Worm (Caenorhabditis elegans) whole organism, L2 larva: ENCODE data around the gene F31F7.2.
A peak's percentile ranks its signal among the peaks of the same experiment; 100 is the strongest.

ENCODE experiments used
- C34F6.9 ChIP-seq: fragments of 150-350 bp; optimal IDR thresholded peaks from 2 replicates; lab custom pipeline; 2014; ENCODE audit warnings: missing biosample characterization, missing genetic modification characterization
- F13H6.1 ChIP-seq: sonication (generic microtip); optimal IDR thresholded peaks from 2 replicates; lab custom pipeline; 2016; ENCODE audit warnings: missing genetic modification characterization, missing compliant biosample characterization
- R02D3.7 ChIP-seq: fragments of 150-350 bp; optimal IDR thresholded peaks from 2 replicates; lab custom pipeline; 2014; ENCODE audit warnings: missing biosample characterization, missing genetic modification characterization
- ZK546.5 ChIP-seq: sonication (generic microtip); optimal IDR thresholded peaks from 2 replicates; lab custom pipeline; 2017; ENCODE audit warnings: missing biosample characterization, missing genetic modification characterization
- ama-1 ChIP-seq: fragments of 150-350 bp; optimal IDR thresholded peaks from 2 replicates; lab custom pipeline; 2018; ENCODE audit warnings: inconsistent platforms
- blmp-1 ChIP-seq: sonication (generic microtip); optimal IDR thresholded peaks from 2 replicates; lab custom pipeline; 2017; ENCODE audit warnings: missing genetic modification characterization, mild to moderate bottlenecking, missing compliant biosample characterization, antibody characterized with exemption, moderate library complexity; ENCODE audit not compliant: insufficient read depth
- ceh-16 ChIP-seq: fragments of 150-350 bp; optimal IDR thresholded peaks from 2 replicates; lab custom pipeline; 2014; ENCODE audit warnings: missing biosample characterization, missing genetic modification characterization
- ceh-82 ChIP-seq: fragments of 150-350 bp; optimal IDR thresholded peaks from 2 replicates; lab custom pipeline; 2014; ENCODE audit warnings: missing biosample characterization, missing genetic modification characterization
- crh-2 ChIP-seq: sonication (generic microtip); optimal IDR thresholded peaks from 2 replicates; lab custom pipeline; 2017; ENCODE audit warnings: missing biosample characterization, missing genetic modification characterization
- egl-27 ChIP-seq: sonication (generic microtip); optimal IDR thresholded peaks from 3 replicates; lab custom pipeline; 2017; ENCODE audit warnings: missing biosample characterization, missing genetic modification reagents, missing genetic modification characterization
- elt-1 ChIP-seq: fragments of 150-350 bp; optimal IDR thresholded peaks from 2 replicates; lab custom pipeline; 2014; ENCODE audit warnings: missing biosample characterization, missing genetic modification characterization
- fos-1 ChIP-seq: fragments of 150-350 bp; optimal IDR thresholded peaks from 2 replicates; lab custom pipeline; 2014; ENCODE audit warnings: missing biosample characterization, missing genetic modification characterization
- gmeb-1 ChIP-seq: fragments of 150-350 bp; optimal IDR thresholded peaks from 2 replicates; lab custom pipeline; 2014; ENCODE audit warnings: missing biosample characterization, missing genetic modification characterization
- lin-11 ChIP-seq: fragments of 150-350 bp; sonication (generic microtip); optimal IDR thresholded peaks from 2 replicates; lab custom pipeline; 2014; ENCODE audit warnings: missing biosample characterization, missing genetic modification characterization, inconsistent platforms, mixed read lengths
- lsy-2 ChIP-seq, 2 experiments: fragments of 150-350 bp in 1 of 2; sonication (generic microtip) in 1 of 2; optimal IDR thresholded peaks; 2 replicates each; lab custom pipeline; 2014 to 2017; ENCODE audit warnings: missing biosample characterization in 2 of 2, missing genetic modification characterization in 2 of 2
- mbf-1 ChIP-seq: sonication (generic microtip); optimal IDR thresholded peaks from 2 replicates; lab custom pipeline; 2017; ENCODE audit warnings: missing biosample characterization, missing genetic modification characterization
- mdl-1 ChIP-seq, 2 experiments: fragments of 150-350 bp in 1 of 2; sonication (generic microtip) in 1 of 2; optimal IDR thresholded peaks; 2 replicates each; lab custom pipeline; 2017; ENCODE audit warnings: missing biosample characterization in 2 of 2, missing genetic modification characterization in 2 of 2
- nhr-11 ChIP-seq: fragments of 150-350 bp; optimal IDR thresholded peaks from 2 replicates; lab custom pipeline; 2014; ENCODE audit warnings: missing biosample characterization, missing genetic modification characterization
- nhr-129 ChIP-seq: fragments of 150-350 bp; optimal IDR thresholded peaks from 2 replicates; lab custom pipeline; 2014; ENCODE audit warnings: missing biosample characterization, missing genetic modification characterization
- nhr-21 ChIP-seq: fragments of 150-350 bp; optimal IDR thresholded peaks from 2 replicates; lab custom pipeline; 2014; ENCODE audit warnings: missing biosample characterization, missing genetic modification characterization
- nhr-23 ChIP-seq: fragments of 150-350 bp; optimal IDR thresholded peaks from 2 replicates; lab custom pipeline; 2014; ENCODE audit warnings: missing biosample characterization, missing genetic modification reagents, missing genetic modification characterization
- nhr-237 ChIP-seq: fragments of 150-350 bp; optimal IDR thresholded peaks from 2 replicates; lab custom pipeline; 2014; ENCODE audit warnings: missing biosample characterization, missing genetic modification characterization
- nhr-25 ChIP-seq: fragments of 150-350 bp; sonication (generic microtip); optimal IDR thresholded peaks from 3 replicates; lab custom pipeline; 2014; ENCODE audit warnings: missing biosample characterization, missing genetic modification characterization
- nhr-6 ChIP-seq: fragments of 150-350 bp; optimal IDR thresholded peaks from 2 replicates; lab custom pipeline; 2014; ENCODE audit warnings: missing biosample characterization, missing genetic modification characterization
- nhr-77 ChIP-seq: fragments of 150-350 bp; optimal IDR thresholded peaks from 2 replicates; lab custom pipeline; 2014; ENCODE audit warnings: missing biosample characterization, missing genetic modification characterization
- peb-1 ChIP-seq: fragments of 150-350 bp; optimal IDR thresholded peaks from 2 replicates; lab custom pipeline; 2014; ENCODE audit warnings: missing biosample characterization, missing genetic modification characterization
- sem-4 ChIP-seq: fragments of 150-350 bp; optimal IDR thresholded peaks from 2 replicates; lab custom pipeline; 2014; ENCODE audit warnings: missing biosample characterization, missing genetic modification reagents, missing genetic modification characterization
- sma-3 ChIP-seq: sonication (generic microtip); optimal IDR thresholded peaks from 2 replicates; lab custom pipeline; 2016; ENCODE audit warnings: missing genetic modification reagents, missing genetic modification characterization, missing compliant biosample characterization
- sma-9 ChIP-seq, 2 experiments: fragments of 150-350 bp in 1 of 2; sonication (generic microtip) in 1 of 2; optimal IDR thresholded peaks; 2 replicates each; lab custom pipeline; 2014 to 2016; ENCODE audit warnings: missing genetic modification characterization in 2 of 2, mild to moderate bottlenecking in 1 of 2, missing biosample characterization in 1 of 2, missing compliant biosample characterization in 1 of 2, missing genetic modification reagents in 1 of 2, moderate library complexity in 1 of 2
- snpc-4 ChIP-seq: fragments of 150-350 bp; optimal IDR thresholded peaks from 2 replicates; lab custom pipeline; 2014; ENCODE audit warnings: missing biosample characterization, missing genetic modification characterization
- unc-39 ChIP-seq: fragments of 150-350 bp; optimal IDR thresholded peaks from 2 replicates; lab custom pipeline; 2014; ENCODE audit warnings: missing biosample characterization, missing genetic modification characterization
- unc-55 ChIP-seq: fragments of 150-350 bp; sonication (generic microtip); optimal IDR thresholded peaks from 3 replicates; lab custom pipeline; 2014; ENCODE audit warnings: missing biosample characterization, missing genetic modification reagents, missing genetic modification characterization
- unc-62 ChIP-seq: fragments of 150-350 bp; optimal IDR thresholded peaks from 2 replicates; lab custom pipeline; 2014; ENCODE audit warnings: missing biosample characterization, missing genetic modification reagents, missing genetic modification characterization
- zag-1 ChIP-seq: fragments of 150-350 bp; optimal IDR thresholded peaks from 2 replicates; lab custom pipeline; 2014; ENCODE audit warnings: missing biosample characterization, missing genetic modification characterization
- ztf-1 ChIP-seq: fragments of 200-800 bp; sonication (Bioruptor generic); conservative IDR thresholded peaks from 2 replicates; pipeline ENCODE4 v1.3.6; 2022; ENCODE audit warnings: missing genetic modification characterization, missing compliant biosample characterization
- ztf-11 ChIP-seq: sonication (generic microtip); optimal IDR thresholded peaks from 2 replicates; lab custom pipeline; 2017; ENCODE audit warnings: missing biosample characterization, missing genetic modification characterization

F31F7.2 gene

DNA sequence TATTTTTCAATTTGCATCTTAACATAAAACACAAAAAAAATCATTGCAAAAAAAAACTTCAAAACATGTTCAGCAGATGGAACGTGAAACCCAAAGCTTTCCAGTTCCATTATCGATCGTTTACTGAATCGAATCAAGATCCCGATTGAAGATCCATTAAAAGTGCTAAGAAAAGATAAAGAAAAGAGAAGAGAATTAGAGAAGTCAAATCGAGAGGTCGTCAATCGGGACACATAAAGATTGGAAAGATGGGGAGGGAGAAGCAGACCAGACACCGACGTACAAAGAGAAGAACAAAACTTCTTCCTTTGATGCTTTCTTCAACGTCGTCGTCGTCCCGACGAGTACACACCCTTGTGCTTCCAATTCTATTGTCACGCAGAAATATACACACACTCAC is 37.8 kb upstream of the F31F7.2 start:
- TF ChIP-seq lsy-2 (tag; optimal IDR thresholded peaks at IDR 0.05; lab: Kevin White, UChicago) (peak in 1 of 2 experiments; percentile 42), lin-11 (tag; lab: Kevin White, UChicago) (no peak), snpc-4 (no peak), nhr-237 (tag; lab: Kevin White, UChicago) (no peak), sem-4 (tag; lab: Kevin White, UChicago) (peak; percentile 63), ztf-11 (tag; lab: Kevin White, UChicago) (no peak), unc-55 (GFP tag; lab: Kevin White, UChicago) (peak; percentile 24), nhr-25 (tag; lab: Kevin White, UChicago) (peak; percentile 12), nhr-11 (no peak), elt-1 (tag; lab: Kevin White, UChicago) (no peak), F13H6.1 (peak; percentile 5), nhr-129 (peak; percentile 28)

DNA sequence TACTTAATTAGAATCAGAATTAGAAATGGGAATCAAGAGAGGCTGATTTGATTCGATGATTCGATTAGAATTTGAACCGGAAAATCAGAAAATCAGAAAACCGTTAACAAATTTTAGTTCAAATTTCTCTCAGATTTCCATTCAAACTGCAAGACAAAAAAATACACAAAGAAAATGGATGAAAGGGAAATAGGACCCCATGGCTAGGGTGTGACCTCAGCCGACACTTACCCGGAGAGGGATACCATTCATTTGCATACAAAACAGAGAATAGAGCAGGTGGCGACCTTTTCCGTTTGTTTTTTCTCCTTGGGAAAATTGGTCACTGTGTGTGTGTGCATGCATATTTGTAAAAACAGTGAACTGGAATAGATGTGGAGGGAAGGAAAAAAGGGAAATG is 36.7 kb upstream of the F31F7.2 start:
- TF ChIP-seq nhr-25 (tag; lab: Kevin White, UChicago) (peak; percentile 15), F13H6.1 (no peak)

DNA sequence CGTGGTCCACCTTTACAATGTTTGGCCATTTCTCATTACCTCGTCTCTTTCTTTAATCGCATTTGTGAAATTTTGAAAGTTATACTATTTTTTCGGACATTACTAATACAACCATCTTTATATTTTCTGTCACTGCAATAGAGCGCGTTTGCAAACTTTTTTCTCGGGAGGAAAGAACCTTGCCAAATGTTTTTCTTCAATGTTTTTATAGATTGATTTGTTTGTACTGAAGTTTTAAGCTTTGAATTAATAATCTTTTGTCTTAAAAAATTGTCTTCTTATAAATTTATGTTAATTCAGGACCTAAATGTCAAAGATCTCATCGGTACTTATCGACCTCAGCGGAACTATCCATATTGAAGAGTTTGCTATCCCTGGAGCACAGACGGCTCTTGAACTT is 35.8 kb upstream of the F31F7.2 start, which contains the start of gene K08B12.3:
K08B12.3 (plus strand) TSS at position 301 of the 400 bp plus-strand sequence.
- TF ChIP-seq unc-55 (GFP tag; lab: Kevin White, UChicago) (peak; percentile 32), unc-39 (tag; lab: Kevin White, UChicago) (no peak), sma-3 (GFP tag; lab: Kevin White, UChicago) (no peak)

DNA sequence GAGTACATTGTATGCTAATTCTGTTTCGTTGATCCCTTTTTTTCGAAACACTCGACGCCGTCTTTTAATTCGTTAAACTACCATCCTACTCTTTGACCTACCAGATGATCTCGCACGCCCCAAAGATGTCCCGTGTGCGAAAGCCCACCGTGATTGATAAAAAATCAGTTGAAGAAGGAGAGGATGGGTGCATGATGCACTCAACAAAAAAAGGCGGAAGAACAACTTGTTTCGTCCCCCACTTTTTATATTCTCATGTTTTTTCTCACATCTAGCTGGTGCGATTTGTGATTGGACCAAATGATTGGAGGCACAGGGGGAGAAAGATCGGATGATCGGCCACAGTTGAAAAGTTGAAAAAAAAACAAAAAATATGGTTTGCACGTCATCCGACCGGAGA is 32.3 kb upstream of the F31F7.2 start:
- TF ChIP-seq sma-9 (GFP tag; optimal IDR thresholded peaks at IDR 0.05; lab: Kevin White, UChicago) (peak; percentile 90), sma-9 (tag; optimal IDR thresholded peaks at IDR 0.05; lab: Kevin White, UChicago) (no peak), sma-3 (GFP tag; lab: Kevin White, UChicago) (peak; percentile 73), nhr-21 (tag; lab: Kevin White, UChicago) (peak; percentile 38), egl-27 (tag; lab: Kevin White, UChicago) (peak; percentile 2), nhr-25 (tag; lab: Kevin White, UChicago) (peak; percentile 18), F13H6.1 (no peak), nhr-129 (peak; percentile 2), ceh-16 (tag; lab: Kevin White, UChicago) (no peak), C34F6.9 (tag; lab: Kevin White, UChicago) (no peak)

DNA sequence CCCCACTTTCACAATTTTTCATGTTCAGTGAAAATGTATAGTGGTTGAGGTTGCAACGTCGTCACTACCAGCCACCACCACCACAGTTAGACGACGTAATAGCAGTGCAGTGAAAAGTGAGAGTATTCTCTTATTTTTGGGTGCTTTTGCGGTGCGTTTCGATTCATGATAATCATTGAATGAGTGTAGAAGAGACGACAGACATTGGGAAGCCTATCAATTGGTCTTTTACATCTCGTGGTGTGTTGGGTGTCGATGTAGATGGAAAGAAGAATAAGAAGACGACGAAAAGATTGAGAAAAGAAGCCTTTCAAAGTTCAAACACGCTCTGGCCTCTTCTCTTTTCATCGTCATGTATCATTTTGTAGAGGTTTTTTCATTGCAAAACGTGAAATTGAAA is 30.8 kb upstream of the F31F7.2 start:
- TF ChIP-seq unc-62 (GFP tag; lab: Kevin White, UChicago): no peak
- TF ChIP-seq R02D3.7 (tag; lab: Kevin White, UChicago): no peak
- TF ChIP-seq lin-11 (tag; lab: Kevin White, UChicago): no peak
- TF ChIP-seq ztf-1 (GFP tag; lab: Robert Waterston, UW): no peak
- no peak for TF ChIP-seq nhr-6 (tag; lab: Kevin White, UChicago)
- peak; percentile 87 for TF ChIP-seq nhr-25 (tag; lab: Kevin White, UChicago)
- peak; percentile 72 for TF ChIP-seq nhr-21 (tag; lab: Kevin White, UChicago)
- TF ChIP-seq nhr-23: no peak
- no peak for TF ChIP-seq mbf-1
- TF ChIP-seq elt-1 (tag; lab: Kevin White, UChicago): no peak
- peak; percentile 56 for TF ChIP-seq nhr-129
- TF ChIP-seq sem-4 (tag; lab: Kevin White, UChicago): no peak
- TF ChIP-seq zag-1 (tag; lab: Kevin White, UChicago): no peak
- TF ChIP-seq ama-1 (lab: Kevin White, UChicago): no peak
- TF ChIP-seq crh-2 (tag; lab: Kevin White, UChicago): peak; percentile 56
- TF ChIP-seq blmp-1: peak; percentile 92
- TF ChIP-seq nhr-77 (tag; lab: Kevin White, UChicago): no peak
- peak; percentile 56 for TF ChIP-seq fos-1
- TF ChIP-seq ceh-16 (tag; lab: Kevin White, UChicago): no peak
- TF ChIP-seq sma-9 (GFP tag; optimal IDR thresholded peaks at IDR 0.05; lab: Kevin White, UChicago): peak; percentile 97
- no peak for TF ChIP-seq sma-9 (tag; optimal IDR thresholded peaks at IDR 0.05; lab: Kevin White, UChicago)
- no peak for TF ChIP-seq nhr-237 (tag; lab: Kevin White, UChicago)
- TF ChIP-seq snpc-4: no peak
- TF ChIP-seq ceh-82: no peak
- no peak for TF ChIP-seq ZK546.5 (tag; lab: Kevin White, UChicago)
- peak; percentile 37 for TF ChIP-seq sma-3 (GFP tag; lab: Kevin White, UChicago)
- TF ChIP-seq nhr-11: no peak
- TF ChIP-seq gmeb-1 (tag; lab: Kevin White, UChicago): peak; percentile 20
- peak; percentile 42 to 72 for TF ChIP-seq mdl-1 (tag; optimal IDR thresholded peaks at IDR 0.05; lab: Kevin White, UChicago)
- no peak for TF ChIP-seq F13H6.1
- TF ChIP-seq peb-1 (tag; lab: Kevin White, UChicago): no peak
- TF ChIP-seq lsy-2 (tag; optimal IDR thresholded peaks at IDR 0.05; lab: Kevin White, UChicago): peak in 1 of 2 experiments; percentile 23
- TF ChIP-seq ztf-11 (tag; lab: Kevin White, UChicago): no peak
